Fruit fly (Drosophila melanogaster) whole organism, embryonic: ENCODE measurements around the gene CG7296.

Source experiments
- Adf1 ChIP-seq: fragments of 200-800 bp; sonication (Bioruptor generic); IDR thresholded peaks from 2 replicates; pipeline ENCODE4 v1.3.6; 2022; ENCODE audit warnings: missing biosample characterization, missing genetic modification characterization
- BEAF-32 ChIP-seq: fragments of 200-800 bp; sonication (Bioruptor generic); optimal IDR thresholded peaks from 3 replicates; lab custom pipeline; 2017; ENCODE audit warnings: missing biosample characterization, missing genetic modification characterization, mild to moderate bottlenecking, moderate library complexity, missing genetic modification reagents
- CG11695 ChIP-seq: fragments of 200-800 bp; sonication (Bioruptor generic); IDR thresholded peaks from 3 replicates; pipeline ENCODE4 v1.3.6; 2022; ENCODE audit warnings: missing biosample characterization, missing genetic modification characterization
- CG12659 ChIP-seq: fragments of 200-800 bp; sonication (Bioruptor generic); optimal IDR thresholded peaks from 3 replicates; lab custom pipeline; 2017; ENCODE audit warnings: mild to moderate bottlenecking, missing biosample characterization, missing genetic modification reagents, missing genetic modification characterization
- CG14441 ChIP-seq: fragments of 200-800 bp; sonication (Bioruptor generic); IDR thresholded peaks from 2 replicates; pipeline ENCODE4 v1.3.6; 2022; ENCODE audit warnings: missing biosample characterization, missing genetic modification characterization
- CG1529 ChIP-seq: fragments of 200-800 bp; sonication (Bioruptor generic); optimal IDR thresholded peaks from 3 replicates; lab custom pipeline; 2018; ENCODE audit warnings: missing biosample characterization, missing genetic modification characterization
- CG2199 ChIP-seq: fragments of 200-800 bp; sonication (Bioruptor generic); IDR thresholded peaks from 3 replicates; pipeline ENCODE4 v1.3.6; 2022; ENCODE audit warnings: missing biosample characterization, missing genetic modification characterization
- CG3163 ChIP-seq: fragments of 200-800 bp; sonication (Bioruptor generic); optimal IDR thresholded peaks from 3 replicates; lab custom pipeline; 2016; ENCODE audit warnings: missing biosample characterization, missing genetic modification characterization
- CG34376 ChIP-seq: fragments of 200-800 bp; sonication (Bioruptor generic); optimal IDR thresholded peaks from 2 replicates; lab custom pipeline; 2018; ENCODE audit warnings: missing biosample characterization, mild to moderate bottlenecking, missing genetic modification characterization
- CG34422 ChIP-seq: fragments of 200-800 bp; sonication (Bioruptor generic); IDR thresholded peaks from 3 replicates; pipeline ENCODE4 v1.3.6; 2022; ENCODE audit warnings: missing biosample characterization, missing genetic modification characterization
- CG4360 ChIP-seq: fragments of 200-800 bp; sonication (Bioruptor generic); IDR thresholded peaks from 2 replicates; pipeline ENCODE4 v1.3.6; 2022; ENCODE audit warnings: missing biosample characterization, missing genetic modification characterization
- CG4617 ChIP-seq: fragments of 200-800 bp; sonication (Bioruptor generic); optimal IDR thresholded peaks from 3 replicates; lab custom pipeline; 2016; ENCODE audit warnings: missing biosample characterization, missing genetic modification characterization, borderline replicate concordance
- CG5245 ChIP-seq: fragments of 200-800 bp; sonication (Bioruptor generic); optimal IDR thresholded peaks from 3 replicates; lab custom pipeline; 2016; ENCODE audit warnings: missing biosample characterization, missing genetic modification characterization
- CG7786 ChIP-seq: fragments of 200-800 bp; sonication (Bioruptor generic); optimal IDR thresholded peaks from 2 replicates; lab custom pipeline; 2016; ENCODE audit warnings: missing biosample characterization, missing genetic modification characterization
- CG8924 ChIP-seq: fragments of 200-800 bp; optimal IDR thresholded peaks from 3 replicates; lab custom pipeline; 2019; ENCODE audit warnings: missing biosample characterization, mild to moderate bottlenecking, missing genetic modification characterization, moderate library complexity
- CG8944 ChIP-seq: fragments of 200-800 bp; sonication (Bioruptor generic); optimal IDR thresholded peaks from 3 replicates; lab custom pipeline; 2016; ENCODE audit warnings: missing biosample characterization, missing genetic modification characterization
- CG9437 ChIP-seq: fragments of 200-800 bp; sonication (Bioruptor generic); optimal IDR thresholded peaks from 2 replicates; lab custom pipeline; 2018; ENCODE audit warnings: missing biosample characterization, mild to moderate bottlenecking, missing genetic modification characterization
- CkIIα-i1 ChIP-seq: fragments of 200-800 bp; sonication (Bioruptor generic); IDR thresholded peaks from 2 replicates; pipeline ENCODE4 v1.3.6; 2022; ENCODE audit warnings: missing biosample characterization, missing genetic modification characterization
- CrebB ChIP-seq: fragments of 200-800 bp; sonication (Bioruptor generic); optimal IDR thresholded peaks from 3 replicates; lab custom pipeline; 2018; ENCODE audit warnings: missing biosample characterization, mild to moderate bottlenecking, missing genetic modification characterization
- Dad ChIP-seq: fragments of 200-800 bp; sonication (Bioruptor generic); optimal IDR thresholded peaks from 3 replicates; lab custom pipeline; 2016; ENCODE audit warnings: missing biosample characterization, missing genetic modification characterization
- Dll ChIP-seq: fragments of 200-800 bp; sonication (Bioruptor generic); IDR thresholded peaks from 4 replicates; pipeline ENCODE4 v1.3.6; 2022; ENCODE audit warnings: missing biosample characterization, missing genetic modification characterization; ENCODE audit not compliant: partially characterized antibody
- MESR4 ChIP-seq: fragments of 200-800 bp; sonication (Bioruptor generic); optimal IDR thresholded peaks from 2 replicates; lab custom pipeline; 2018; ENCODE audit warnings: missing biosample characterization, mild to moderate bottlenecking, missing genetic modification characterization, moderate library complexity
- Mad ChIP-seq: fragments of 200-800 bp; sonication (Bioruptor generic); optimal IDR thresholded peaks from 2 replicates; lab custom pipeline; 2016; ENCODE audit warnings: missing biosample characterization, missing genetic modification characterization
- Meics ChIP-seq: fragments of 200-800 bp; sonication (Bioruptor generic); optimal IDR thresholded peaks from 2 replicates; lab custom pipeline; 2017; ENCODE audit warnings: missing biosample characterization, mild to moderate bottlenecking, missing genetic modification characterization
- NfI ChIP-seq: fragments of 200-800 bp; sonication (Bioruptor generic); optimal IDR thresholded peaks from 3 replicates; lab custom pipeline; 2018; ENCODE audit warnings: missing biosample characterization, mild to moderate bottlenecking, missing genetic modification characterization, moderate library complexity
- Opbp ChIP-seq: fragments of 200-800 bp; sonication (Bioruptor generic); IDR thresholded peaks from 3 replicates; pipeline ENCODE4 v1.3.6; 2022; ENCODE audit warnings: missing biosample characterization, missing genetic modification characterization; ENCODE audit not compliant: partially characterized antibody
- Six4 ChIP-seq: fragments of 200-800 bp; sonication (Bioruptor generic); optimal IDR thresholded peaks from 2 replicates; lab custom pipeline; 2016; ENCODE audit warnings: missing biosample characterization, missing genetic modification characterization
- Sry-β ChIP-seq: fragments of 200-800 bp; sonication (Bioruptor generic); optimal IDR thresholded peaks from 2 replicates; lab custom pipeline; 2018; ENCODE audit warnings: missing biosample characterization, mild to moderate bottlenecking, missing genetic modification characterization, moderate library complexity
- Sry-δ ChIP-seq: fragments of 200-800 bp; sonication (Bioruptor generic); optimal IDR thresholded peaks from 2 replicates; lab custom pipeline; 2016; ENCODE audit warnings: missing biosample characterization, missing genetic modification characterization
- bcd ChIP-seq: fragments of 200-800 bp; sonication (Bioruptor generic); optimal IDR thresholded peaks from 2 replicates; lab custom pipeline; 2017; ENCODE audit warnings: missing biosample characterization, mild to moderate bottlenecking, missing genetic modification characterization
- br ChIP-seq: fragments of >200 bp; optimal IDR thresholded peaks from 2 replicates; lab custom pipeline; 2017
- crol ChIP-seq: fragments of 200-800 bp; sonication (Bioruptor generic); IDR thresholded peaks from 2 replicates; pipeline ENCODE4 v1.3.6; 2022; ENCODE audit warnings: missing biosample characterization, missing genetic modification characterization
- cwo ChIP-seq: fragments of 200-800 bp; sonication (Bioruptor generic); optimal IDR thresholded peaks from 3 replicates; lab custom pipeline; 2017; ENCODE audit warnings: missing biosample characterization, missing genetic modification characterization, mild to moderate bottlenecking, moderate library complexity, missing genetic modification reagents
- danr ChIP-seq: fragments of 200-800 bp; sonication (Bioruptor generic); IDR thresholded peaks from 2 replicates; pipeline ENCODE4 v1.3.6; 2022; ENCODE audit warnings: missing biosample characterization, missing genetic modification characterization
- dysf ChIP-seq: fragments of 200-800 bp; sonication (Bioruptor generic); IDR thresholded peaks from 3 replicates; pipeline ENCODE4 v1.3.6; 2022; ENCODE audit warnings: missing biosample characterization, missing genetic modification characterization
- fd64A ChIP-seq: fragments of 200-800 bp; sonication (Bioruptor generic); optimal IDR thresholded peaks from 3 replicates; lab custom pipeline; 2018; ENCODE audit warnings: missing biosample characterization, mild to moderate bottlenecking, missing genetic modification characterization
- hbn ChIP-seq: fragments of 200-800 bp; sonication (Bioruptor generic); IDR thresholded peaks from 2 replicates; pipeline ENCODE4 v1.3.6; 2022; ENCODE audit warnings: missing biosample characterization, missing genetic modification characterization; ENCODE audit not compliant: partially characterized antibody
- hkb ChIP-seq, 2 experiments: fragments of 200-800 bp in 1 of 2; fragments of >200 bp in 1 of 2; sonication (Bioruptor generic) in 1 of 2; IDR thresholded peaks in 1 of 2; optimal IDR thresholded peaks in 1 of 2; 2 replicates each; pipeline versions ENCODE4 v1.3.6 to Lab custom; 2017 to 2022; ENCODE audit warnings: missing biosample characterization in 1 of 2, missing genetic modification characterization in 1 of 2
- lab ChIP-seq: fragments of 200-800 bp; sonication (Bioruptor generic); optimal IDR thresholded peaks from 3 replicates; lab custom pipeline; 2017; ENCODE audit warnings: missing biosample characterization, missing genetic modification characterization, mild to moderate bottlenecking, moderate library complexity, missing genetic modification reagents
- lilli ChIP-seq: fragments of 200-800 bp; sonication (Bioruptor generic); optimal IDR thresholded peaks from 3 replicates; lab custom pipeline; 2016; ENCODE audit warnings: missing biosample characterization, missing genetic modification characterization
- luna ChIP-seq: fragments of 200-800 bp; sonication (Bioruptor generic); optimal IDR thresholded peaks from 2 replicates; lab custom pipeline; 2016; ENCODE audit warnings: missing biosample characterization, missing genetic modification characterization
- nerfin-2 ChIP-seq: fragments of 200-800 bp; sonication (Bioruptor generic); IDR thresholded peaks from 2 replicates; pipeline ENCODE4 v1.3.6; 2022; ENCODE audit warnings: missing biosample characterization, missing genetic modification characterization; ENCODE audit not compliant: partially characterized antibody
- pb ChIP-seq: fragments of 200-800 bp; sonication (Bioruptor generic); optimal IDR thresholded peaks from 3 replicates; lab custom pipeline; 2016; ENCODE audit warnings: missing biosample characterization, missing genetic modification characterization
- pros ChIP-seq: fragments of 200-800 bp; sonication (Bioruptor generic); optimal IDR thresholded peaks from 3 replicates; lab custom pipeline; 2019; ENCODE audit warnings: missing biosample characterization, mild to moderate bottlenecking, missing genetic modification characterization, moderate library complexity
- sens ChIP-seq: fragments of 200-800 bp; sonication (Bioruptor generic); peaks from one replicate; lab custom pipeline; 2016; ENCODE audit warnings: missing biosample characterization, missing genetic modification characterization
- trem ChIP-seq: fragments of 200-800 bp; optimal IDR thresholded peaks from 3 replicates; lab custom pipeline; 2019; ENCODE audit warnings: missing biosample characterization, mild to moderate bottlenecking, missing genetic modification characterization, moderate library complexity
- trh ChIP-seq: fragments of 200-800 bp; sonication (Bioruptor generic); optimal IDR thresholded peaks from 2 replicates; lab custom pipeline; 2016; ENCODE audit warnings: missing biosample characterization, missing genetic modification characterization
- usp ChIP-seq: fragments of >200 bp; optimal IDR thresholded peaks from 2 replicates; lab custom pipeline; 2017; ENCODE audit warnings: missing biosample characterization, missing genetic modification characterization
- wek ChIP-seq: fragments of 200-800 bp; sonication (Bioruptor generic); optimal IDR thresholded peaks from 3 replicates; lab custom pipeline; 2018; ENCODE audit warnings: missing biosample characterization, mild to moderate bottlenecking, missing genetic modification characterization, moderate library complexity
- zf30C ChIP-seq: fragments of 200-800 bp; sonication (Bioruptor generic); optimal IDR thresholded peaks from 3 replicates; lab custom pipeline; 2018; ENCODE audit warnings: missing biosample characterization, mild to moderate bottlenecking, missing genetic modification characterization
- zfh2 ChIP-seq: fragments of 200-800 bp; sonication (Bioruptor generic); optimal IDR thresholded peaks from 2 replicates; lab custom pipeline; 2016; ENCODE audit warnings: missing biosample characterization, missing genetic modification characterization

CG7296 gene

dm6 chr2L:10665603-10666002 is 21.3 kb downstream of the CG7296 start (continued):
- TF ChIP-seq hbn (GFP tag; lab: Robert Waterston, UW) (no peak), CG34422 (peak; percentile 87), CG14441 (peak; percentile 95), br (no peak), danr (peak; percentile 73), sens (GFP tag; lab: Kevin White, UChicago) (peak; percentile 94), CG12659 (GFP tag; lab: Kevin White, UChicago) (peak; percentile 75), CG34376 (GFP tag; lab: Kevin White, UChicago) (no peak), CG8924 (tag; lab: Kevin White, UChicago) (peak; percentile 78), CG2199 (GFP tag; lab: Robert Waterston, UW) (peak; percentile 60; the same call in 1 of the 3 replicates), wek (GFP tag; lab: Kevin White, UChicago) (peak; percentile 56), dysf (GFP tag; lab: Robert Waterston, UW) (peak; percentile 92), pb (GFP tag; lab: Kevin White, UChicago) (peak; percentile 70), CG8944 (GFP tag; lab: Kevin White, UChicago) (peak; percentile 80), zfh2 (GFP tag; lab: Kevin White, UChicago) (peak; percentile 59), Opbp (GFP tag; lab: Robert Waterston, UW) (no peak), zf30C (GFP tag; lab: Kevin White, UChicago) (no peak), hkb (optimal IDR thresholded peaks at IDR 0.05; lab: Kevin White, UChicago) (no peak), hkb (GFP tag; IDR thresholded peaks at IDR 0.05; lab: Robert Waterston, UW) (peak; percentile 95), crol (no peak), CG7786 (peak; percentile 62), Sry-δ (peak; percentile 38), CG4360 (no peak), Sry-β (GFP tag; lab: Kevin White, UChicago) (no peak), Adf1 (GFP tag; lab: Robert Waterston, UW) (peak; percentile 25; the same call in 1 of the 2 replicates), nerfin-2 (no peak), CG4617 (GFP tag; lab: Kevin White, UChicago) (peak; percentile 31), cwo (peak; percentile 69), Dll (no peak), Six4 (GFP tag; lab: Kevin White, UChicago) (peak; percentile 53), NfI (GFP tag; lab: Kevin White, UChicago) (peak; percentile 77), CG3163 (GFP tag; lab: Kevin White, UChicago) (peak; percentile 48), pros (no peak), CG1529 (GFP tag; lab: Kevin White, UChicago) (peak; percentile 14), CG5245 (peak; percentile 64), lab (peak; percentile 80), trem (peak; percentile 5), Dad (GFP tag; lab: Kevin White, UChicago) (peak; percentile 68), usp (GFP tag; lab: Kevin White, UChicago) (no peak), bcd (GFP tag; lab: Kevin White, UChicago) (peak; percentile 77), CG11695 (GFP tag; lab: Robert Waterston, UW) (peak; percentile 86), CG9437 (GFP tag; lab: Kevin White, UChicago) (peak; percentile 62), lilli (GFP tag; lab: Kevin White, UChicago) (peak; percentile 85), MESR4 (GFP tag; lab: Kevin White, UChicago) (no peak), Meics (GFP tag; lab: Kevin White, UChicago) (peak; percentile 75), BEAF-32 (no peak), fd64A (GFP tag; lab: Kevin White, UChicago) (no peak), Mad (GFP tag; lab: Kevin White, UChicago) (peak; percentile 46), trh (peak; percentile 30), luna (GFP tag; lab: Kevin White, UChicago) (no peak), CkIIα-i1 (GFP tag; lab: Robert Waterston, UW) (peak; percentile 84), CrebB (tag; lab: Kevin White, UChicago) (peak; percentile 39)
